Worm (Caenorhabditis elegans): Measurements from ENCODE around the gene T04C12.33.

T04C12.33 gene

DNA sequence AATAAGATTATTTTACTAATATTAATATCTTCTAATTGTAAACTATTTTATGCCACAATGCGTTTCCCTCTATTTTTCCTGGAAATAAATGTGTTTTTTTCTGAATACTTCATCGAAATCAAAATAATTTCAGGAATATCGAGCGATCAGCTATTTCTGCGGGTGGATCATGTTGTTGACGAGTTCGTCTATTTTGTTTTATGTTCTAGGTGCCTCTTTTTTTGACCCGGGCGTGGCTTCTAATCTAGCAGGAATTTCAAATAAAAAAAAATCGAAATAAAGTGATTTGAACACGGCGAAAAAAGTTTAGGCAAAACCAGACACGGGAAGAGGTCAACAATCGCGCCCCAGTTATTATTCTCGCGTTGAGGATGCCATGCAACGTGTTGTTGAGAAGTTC, at the start of gene T04C12.33:
Gene T04C12.33 (plus strand): TSS at position 301 of the 400 bp plus-strand sequence.
- TF ChIP-seq nhr-23 (tag; optimal IDR thresholded peaks at IDR 0.05) (peak; percentile 16), zag-1 (tag; optimal IDR thresholded peaks at IDR 0.05) (no peak)

DNA sequence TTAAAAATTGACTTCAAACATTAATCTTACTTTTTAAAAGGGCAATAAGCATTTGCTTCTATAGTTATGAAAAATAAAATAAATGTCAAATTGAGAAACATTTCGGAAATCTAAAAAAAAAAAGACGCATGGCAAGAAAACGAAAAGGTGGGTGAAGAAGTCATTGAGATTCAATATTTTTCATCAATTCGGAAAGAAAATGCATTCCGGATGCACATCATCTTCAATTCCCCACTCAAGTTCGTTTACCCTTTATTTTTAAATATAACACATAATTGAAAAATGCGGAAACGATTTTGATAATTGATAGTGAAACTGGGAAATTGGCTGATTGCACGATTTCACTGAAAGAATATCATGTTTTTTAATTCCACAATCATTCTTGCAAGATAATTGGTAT, 49.6 kb upstream of the T04C12.33 start, which contains the start of gene F53B7.4:
Gene F53B7.4 (minus strand): TSS at position 101 of the 400 bp plus-strand sequence.
- TF ChIP-seq nhr-28 (tag; optimal IDR thresholded peaks at IDR 0.05) (no peak), fkh-10 (GFP tag; optimal IDR thresholded peaks at IDR 0.05) (no peak), nhr-237 (tag; optimal IDR thresholded peaks at IDR 0.05) (no peak), elt-1 (tag; optimal IDR thresholded peaks at IDR 0.05) (no peak), nhr-25 (tag; optimal IDR thresholded peaks at IDR 0.05) (no peak), fos-1 (tag; optimal IDR thresholded peaks at IDR 0.05) (no peak), eor-1 (tag; optimal IDR thresholded peaks at IDR 0.05) (no peak), ceh-28 (tag; optimal IDR thresholded peaks at IDR 0.05) (no peak), unc-62 (GFP tag; optimal IDR thresholded peaks at IDR 0.05) (no peak), snpc-4 (tag; optimal IDR thresholded peaks at IDR 0.05) (no peak), ceh-16 (tag; optimal IDR thresholded peaks at IDR 0.05) (no peak), nhr-76 (tag; optimal IDR thresholded peaks at IDR 0.05) (no peak), nhr-43 (tag; optimal IDR thresholded peaks at IDR 0.05; ENCODE audit: poor library complexity, severe bottlenecking) (no peak), jun-1 (tag; optimal IDR thresholded peaks at IDR 0.05) (no peak), ZK546.5 (tag; optimal IDR thresholded peaks at IDR 0.05) (no peak), tbx-2 (tag; optimal IDR thresholded peaks at IDR 0.05) (no peak), ceh-82 (tag; optimal IDR thresholded peaks at IDR 0.05) (no peak), nhr-67 (tag; optimal IDR thresholded peaks at IDR 0.05) (no peak)

DNA sequence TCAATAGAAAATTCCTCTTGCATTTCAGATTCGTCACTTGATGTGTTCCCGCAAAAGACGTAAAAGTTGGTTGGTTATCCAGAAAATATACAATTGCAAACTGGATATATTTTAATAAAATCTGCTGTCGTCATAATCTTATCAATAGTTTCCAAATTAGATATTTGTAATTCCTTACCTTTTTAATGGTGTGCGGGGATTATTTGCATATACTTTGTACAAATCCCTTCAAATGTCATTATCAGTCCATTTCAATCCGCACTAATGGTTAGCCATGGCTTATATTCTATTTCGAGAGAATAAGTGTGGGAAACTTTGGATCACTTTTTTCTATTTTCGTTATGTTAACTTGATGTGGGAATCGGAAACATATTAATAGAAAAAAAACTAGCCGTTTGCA, 47.9 kb upstream of the T04C12.33 start:
- TF ChIP-seq R02D3.7 (tag; optimal IDR thresholded peaks at IDR 0.05): no peak
- no peak for TF ChIP-seq ceh-28 (tag; optimal IDR thresholded peaks at IDR 0.05)

DNA sequence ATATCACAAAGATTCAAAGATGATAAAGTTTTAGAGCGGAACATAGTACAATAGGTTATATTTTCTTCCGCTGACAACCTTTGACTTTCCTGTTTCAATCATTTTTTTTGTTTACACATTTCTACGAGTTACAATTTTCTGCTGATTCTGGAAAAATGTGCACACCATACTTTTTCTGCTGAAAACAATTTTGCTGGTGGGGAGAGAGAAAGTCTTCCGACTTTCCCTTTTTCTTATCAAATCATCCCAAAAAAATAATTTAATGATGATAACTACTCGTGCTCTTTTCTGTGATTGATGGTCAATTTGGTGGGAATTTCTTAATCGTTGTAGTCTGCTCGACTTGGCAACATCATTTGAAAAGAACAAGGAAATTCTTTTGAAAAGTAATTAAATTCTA, 44.4 kb upstream of the T04C12.33 start:
- TF ChIP-seq elt-2 (tag; optimal IDR thresholded peaks at IDR 0.05) (peak; percentile 80), pqm-1 (tag; optimal IDR thresholded peaks at IDR 0.05) (peak; percentile 24), jun-1 (tag; optimal IDR thresholded peaks at IDR 0.05) (peak; percentile 44), nhr-25 (tag; optimal IDR thresholded peaks at IDR 0.05) (no peak), nhr-43 (tag; optimal IDR thresholded peaks at IDR 0.05; ENCODE audit: poor library complexity, severe bottlenecking) (no peak)

DNA sequence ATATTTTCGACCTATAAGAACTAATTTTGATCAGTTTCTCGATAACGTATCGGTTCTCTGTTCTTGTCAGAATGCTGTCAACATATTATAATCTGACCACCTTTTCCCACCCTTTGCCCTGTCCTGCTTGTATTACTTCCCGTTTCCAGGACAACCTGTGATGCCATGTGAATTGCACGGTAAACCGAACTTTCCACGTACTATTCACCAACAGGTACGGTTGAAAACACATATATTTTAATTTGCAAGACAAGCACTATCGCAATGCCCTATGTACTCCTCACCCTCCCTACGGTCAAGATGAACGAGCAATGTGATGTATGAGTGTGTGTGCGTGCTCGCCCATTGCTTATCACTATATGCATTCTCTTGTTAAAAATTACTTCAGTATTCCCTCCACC, 42.9 kb upstream of the T04C12.33 start:
- no peak for TF ChIP-seq nhr-28 (tag; optimal IDR thresholded peaks at IDR 0.05)
- no peak for TF ChIP-seq sea-2 (GFP tag; optimal IDR thresholded peaks at IDR 0.05)
- peak; percentile 92 for TF ChIP-seq elt-2 (tag; optimal IDR thresholded peaks at IDR 0.05)
- peak; percentile 40 for TF ChIP-seq jun-1 (tag; optimal IDR thresholded peaks at IDR 0.05)
- TF ChIP-seq lin-39 (tag; optimal IDR thresholded peaks at IDR 0.05): no peak
- no peak for TF ChIP-seq fkh-10 (GFP tag; optimal IDR thresholded peaks at IDR 0.05)
- peak; percentile 74 for TF ChIP-seq pqm-1 (tag; optimal IDR thresholded peaks at IDR 0.05)

DNA sequence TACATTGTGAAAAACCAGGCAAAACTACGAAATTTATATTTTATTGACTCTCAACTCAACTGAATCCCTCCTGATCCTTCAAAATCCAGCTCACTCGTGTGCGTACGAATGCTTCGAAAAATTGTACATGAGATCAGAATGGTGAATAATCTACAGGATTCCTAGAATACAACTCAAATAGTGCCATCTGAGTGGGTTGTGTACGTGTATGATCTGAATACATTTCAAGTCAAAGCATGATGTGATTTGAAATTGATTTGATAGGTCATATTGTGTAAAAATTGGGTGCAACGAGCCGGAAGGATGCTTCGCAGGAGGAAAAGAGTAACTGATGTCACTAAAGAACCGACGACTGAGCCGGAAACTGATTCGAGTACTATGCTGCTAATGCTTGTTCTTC, 41.3 kb upstream of the T04C12.33 start:
- TF ChIP-seq ZK546.5 (tag; optimal IDR thresholded peaks at IDR 0.05) (no peak), nhr-23 (tag; optimal IDR thresholded peaks at IDR 0.05) (no peak), mml-1 (tag; optimal IDR thresholded peaks at IDR 0.05) (no peak), skn-1 (tag; optimal IDR thresholded peaks at IDR 0.05) (no peak), nhr-77 (tag; optimal IDR thresholded peaks at IDR 0.05) (no peak), ztf-4 (tag; optimal IDR thresholded peaks at IDR 0.05) (no peak), sea-2 (GFP tag; optimal IDR thresholded peaks at IDR 0.05) (no peak), fkh-10 (GFP tag; optimal IDR thresholded peaks at IDR 0.05) (no peak), egl-27 (tag; optimal IDR thresholded peaks at IDR 0.05) (no peak), snpc-4 (tag; optimal IDR thresholded peaks at IDR 0.05) (no peak), pqm-1 (tag; optimal IDR thresholded peaks at IDR 0.05) (no peak), elt-1 (tag; optimal IDR thresholded peaks at IDR 0.05) (no peak), pha-4 (tag; optimal IDR thresholded peaks at IDR 0.05) (no peak), hmg-11 (tag; optimal IDR thresholded peaks at IDR 0.05) (no peak), ceh-82 (tag; optimal IDR thresholded peaks at IDR 0.05) (no peak), tbx-2 (tag; optimal IDR thresholded peaks at IDR 0.05) (no peak), lin-39 (tag; optimal IDR thresholded peaks at IDR 0.05) (no peak), daf-12 (tag; optimal IDR thresholded peaks at IDR 0.05) (no peak), unc-39 (tag; optimal IDR thresholded peaks at IDR 0.05) (no peak), nhr-43 (tag; optimal IDR thresholded peaks at IDR 0.05; ENCODE audit: poor library complexity, severe bottlenecking) (no peak)

Data from whole organism, L3 larva.